Worm (Caenorhabditis elegans) whole organism, young adult: Measurements from ENCODE around the gene aptf-1.

Experiments used
- ekl-4 ChIP-seq: fragments of 200-800 bp; sonication (Bioruptor generic); IDR thresholded peaks from 2 replicates; pipeline ENCODE4 v1.3.6; 2022; ENCODE audit warnings: missing genetic modification reagents, missing genetic modification characterization, missing compliant biosample characterization
- nfya-2 ChIP-seq: fragments of 200-800 bp; sonication (Bioruptor generic); IDR thresholded peaks from 2 replicates; pipeline ENCODE4 v1.3.6; 2022; ENCODE audit warnings: missing genetic modification reagents, missing genetic modification characterization, missing compliant biosample characterization

ce11 chrII:6502826-6503225 is 48.1 kb downstream of the aptf-1 start, which contains the start of gene R05G9.1:
- TF ChIP-seq ekl-4 (GFP tag; lab: Robert Waterston, UW) (no peak), nfya-2 (no peak)
